In genomic region chr3R:18633099-18633498, dm6 we compare ENCODE assay signal across 2 fruit fly cellular contexts.
TF ChIP-seq lines count a peak whose summit lies in the region.

No protein-coding gene starts in this region.

TF ChIP-seq in whole organism, embryonic, 481 proteins besides CTCF, POLR2A, EP300 and RAD21 (continued from another document):
- TF ChIP-seq CG15696 (tag; optimal IDR thresholded peaks at IDR 0.05; lab: Kevin White, UChicago): no peak
- TF ChIP-seq Ada2b (GFP tag; IDR thresholded peaks at IDR 0.05; lab: Robert Waterston, UW): no peak
- no peak for TF ChIP-seq ap (GFP tag; IDR thresholded peaks at IDR 0.05; lab: Robert Waterston, UW)
- TF ChIP-seq CG6689 (GFP tag; IDR thresholded peaks at IDR 0.05; lab: Robert Waterston, UW): 0 out of 2 replicates have a peak, but pooled peaks have one; percentile 21
- TF ChIP-seq CG11247 (GFP tag; IDR thresholded peaks at IDR 0.05; lab: Robert Waterston, UW): no peak
- no peak for TF ChIP-seq CG17802 (tag; optimal IDR thresholded peaks at IDR 0.05; lab: Kevin White, UChicago)
- no peak for TF ChIP-seq CG10366 (GFP tag; IDR thresholded peaks at IDR 0.05; lab: Robert Waterston, UW)
- peak; percentile 1 for TF ChIP-seq CG30403 (GFP tag; optimal IDR thresholded peaks at IDR 0.05; lab: Kevin White, UChicago)
- TF ChIP-seq B-H2 (GFP tag; optimal IDR thresholded peaks at IDR 0.05; lab: Kevin White, UChicago): no peak
- no peak for TF ChIP-seq al (GFP tag; IDR thresholded peaks at IDR 0.05; lab: Robert Waterston, UW)
- TF ChIP-seq CG10431 (GFP tag; optimal IDR thresholded peaks at IDR 0.05; lab: Kevin White, UChicago): no peak
- no peak for TF ChIP-seq onecut (GFP tag; IDR thresholded peaks at IDR 0.05; lab: Robert Waterston, UW)
- TF ChIP-seq CG18599 (GFP tag; optimal IDR thresholded peaks at IDR 0.05; lab: Kevin White, UChicago): no peak
- TF ChIP-seq CG17385 (GFP tag; optimal IDR thresholded peaks at IDR 0.05; lab: Kevin White, UChicago): peak; percentile 1
- peak; percentile 51 for TF ChIP-seq gem (tag; optimal IDR thresholded peaks at IDR 0.05; lab: Kevin White, UChicago)
- no peak for TF ChIP-seq CG2712 (tag; optimal IDR thresholded peaks at IDR 0.05; lab: Kevin White, UChicago)
- TF ChIP-seq hth (optimal IDR thresholded peaks at IDR 0.05; lab: Kevin White, UChicago): no peak
- TF ChIP-seq prd (optimal IDR thresholded peaks at IDR 0.05; lab: Kevin White, UChicago): no peak
- TF ChIP-seq prd (GFP tag; IDR thresholded peaks at IDR 0.05; lab: Robert Waterston, UW): no peak
- TF ChIP-seq sens (GFP tag; lab: Kevin White, UChicago): peak; percentile 61
- peak; percentile 50 for TF ChIP-seq dmrt99B (tag; optimal IDR thresholded peaks at IDR 0.05; lab: Kevin White, UChicago)
- no peak for TF ChIP-seq MTF-1 (GFP tag; optimal IDR thresholded peaks at IDR 0.05; lab: Kevin White, UChicago; ENCODE audit: borderline replicate concordance)
- no peak for TF ChIP-seq CG11723 (GFP tag; optimal IDR thresholded peaks at IDR 0.05; lab: Kevin White, UChicago)
- TF ChIP-seq Opbp (GFP tag; IDR thresholded peaks at IDR 0.05; lab: Robert Waterston, UW; ENCODE audit: partially characterized antibody): no peak
- TF ChIP-seq nerfin-1 (tag; optimal IDR thresholded peaks at IDR 0.05; lab: Kevin White, UChicago): no peak
- no peak for TF ChIP-seq Tbp (GFP tag; optimal IDR thresholded peaks at IDR 0.05; lab: Kevin White, UChicago)
- no peak for TF ChIP-seq cad (GFP tag; optimal IDR thresholded peaks at IDR 0.05; lab: Kevin White, UChicago)
- TF ChIP-seq lab (GFP tag; optimal IDR thresholded peaks at IDR 0.05; lab: Kevin White, UChicago): peak; percentile 6
- no peak for TF ChIP-seq grau (tag; optimal IDR thresholded peaks at IDR 0.05; lab: Kevin White, UChicago)
- TF ChIP-seq Sry-δ (GFP tag; optimal IDR thresholded peaks at IDR 0.05; lab: Kevin White, UChicago): no peak
- no peak for TF ChIP-seq p53 (GFP tag; optimal IDR thresholded peaks at IDR 0.05; lab: Kevin White, UChicago)
- TF ChIP-seq CoRest (tag; optimal IDR thresholded peaks at IDR 0.05; lab: Kevin White, UChicago): peak; percentile 28
- no peak for TF ChIP-seq dimm (GFP tag; IDR thresholded peaks at IDR 0.05; lab: Robert Waterston, UW)
- no peak for TF ChIP-seq Kr (GFP tag; optimal IDR thresholded peaks at IDR 0.05; lab: Kevin White, UChicago)
- peak; percentile 57 for TF ChIP-seq CG11504 (tag; optimal IDR thresholded peaks at IDR 0.05; lab: Kevin White, UChicago)
- TF ChIP-seq Xrp1 (GFP tag; IDR thresholded peaks at IDR 0.05; lab: Robert Waterston, UW): no peak
- TF ChIP-seq gsb-n (tag; optimal IDR thresholded peaks at IDR 0.05; lab: Kevin White, UChicago): peak; percentile 20
- peak; percentile 56 for TF ChIP-seq row (GFP tag; IDR thresholded peaks at IDR 0.05; lab: Robert Waterston, UW)
- no peak for TF ChIP-seq bab2 (GFP tag; optimal IDR thresholded peaks at IDR 0.05; lab: Kevin White, UChicago)
- no peak for TF ChIP-seq vfl (GFP tag; optimal IDR thresholded peaks at IDR 0.05; lab: Kevin White, UChicago)
- no peak for TF ChIP-seq caup (GFP tag; optimal IDR thresholded peaks at IDR 0.05; lab: Kevin White, UChicago; ENCODE audit: severe bottlenecking)
- TF ChIP-seq CG6175 (GFP tag; IDR thresholded peaks at IDR 0.05; lab: Robert Waterston, UW): no peak
- TF ChIP-seq Abd-B (GFP tag; optimal IDR thresholded peaks at IDR 0.05; lab: Kevin White, UChicago): peak; percentile 58
- TF ChIP-seq CG18476 (GFP tag; optimal IDR thresholded peaks at IDR 0.05; lab: Kevin White, UChicago): no peak
- TF ChIP-seq Dip3 (GFP tag; optimal IDR thresholded peaks at IDR 0.05; lab: Kevin White, UChicago): no peak
- TF ChIP-seq Dp (GFP tag; optimal IDR thresholded peaks at IDR 0.05; lab: Kevin White, UChicago): no peak
- TF ChIP-seq Sox102F (GFP tag; optimal IDR thresholded peaks at IDR 0.05; lab: Kevin White, UChicago): peak; percentile 45
- no peak for TF ChIP-seq CG8478 (optimal IDR thresholded peaks at IDR 0.05; lab: Kevin White, UChicago)
- TF ChIP-seq slbo (GFP tag; IDR thresholded peaks at IDR 0.05; lab: Robert Waterston, UW): 0 out of 2 replicates have a peak, but pooled peaks have one; percentile 8
TF ChIP-seq in whole organism, embryonic: peak in this region for 20.

TF ChIP-seq in whole organism, prepupa, 60 proteins besides CTCF, POLR2A, EP300 and RAD21 (continued from another document):
- TF ChIP-seq net (GFP tag; optimal IDR thresholded peaks at IDR 0.05; lab: Kevin White, UChicago): peak; percentile 24
- TF ChIP-seq CG8119 (GFP tag; IDR thresholded peaks at IDR 0.05; lab: Robert Waterston, UW): peak; percentile 60; the same call in 2 of the 3 replicates
- peak; percentile 52 for TF ChIP-seq Hr4 (GFP tag; optimal IDR thresholded peaks at IDR 0.05; lab: Kevin White, UChicago)
